Fruit fly (Drosophila melanogaster): Measurements from ENCODE around the gene CG1275.

DNA sequence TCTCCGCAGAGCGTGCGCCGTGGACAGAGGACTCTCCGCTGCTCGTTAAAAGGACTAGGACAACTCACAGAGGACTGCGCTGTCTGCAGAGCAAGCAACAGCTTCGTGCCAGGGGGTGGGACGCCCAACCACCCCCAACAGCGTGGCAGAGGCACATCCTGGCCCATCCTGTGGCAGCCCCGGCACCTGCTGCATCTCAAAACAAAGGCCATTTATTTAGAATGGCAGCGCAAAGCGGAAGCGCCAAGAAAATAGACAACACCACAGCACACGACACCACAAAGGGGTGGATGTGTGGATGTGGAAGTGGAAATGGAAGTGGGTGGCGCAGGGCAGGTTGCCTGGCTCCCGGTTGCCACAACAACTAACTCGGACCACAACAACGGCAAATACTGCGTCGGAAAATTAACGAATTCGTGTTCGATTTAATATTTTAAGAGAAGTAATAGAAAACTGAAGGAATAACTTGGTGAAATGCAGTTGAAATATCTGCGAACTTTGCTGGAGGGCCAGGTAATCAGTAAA is 28.0 kb downstream of the CG1275 start, which contains the start of gene Oseg2:
- TF ChIP-seq h (optimal IDR thresholded peaks at IDR 0.05) = no peak
- TF ChIP-seq Sin3A (optimal IDR thresholded peaks at IDR 0.05) = no peak
- no peak for TF ChIP-seq insv (optimal IDR thresholded peaks at IDR 0.05)
- TF ChIP-seq Myc (optimal IDR thresholded peaks at IDR 0.05) = no peak
- no peak for TF ChIP-seq ttk (optimal IDR thresholded peaks at IDR 0.05)
- no peak for TF ChIP-seq psq (optimal IDR thresholded peaks at IDR 0.05)
